Worm (Caenorhabditis elegans): ENCODE results near the gene C18H2.5.

C18H2.5 gene

ce11 chrIII:7722411-7722810 is 28.2 kb upstream of the C18H2.5 start:
- TF ChIP-seq unc-62 (GFP tag; optimal IDR thresholded peaks at IDR 0.05), result no peak

ce11 chrIII:7721513-7721912 is 27.3 kb upstream of the C18H2.5 start:
- TF ChIP-seq unc-62 (GFP tag; optimal IDR thresholded peaks at IDR 0.05), result no peak

- no peak for TF ChIP-seq unc-62 (GFP tag; optimal IDR thresholded peaks at IDR 0.05)
Measured at ce11 chrIII:7720861-7721260, 26.7 kb upstream of the C18H2.5 start.

- no peak for TF ChIP-seq unc-62 (GFP tag; optimal IDR thresholded peaks at IDR 0.05)
Measured at ce11 chrIII:7719364-7719936, 25.3 kb upstream of the C18H2.5 start, which contains the start of gene ncl-1. Gene ncl-1 (plus strand): TSS chrIII:7719729.

- no peak for TF ChIP-seq unc-62 (GFP tag; optimal IDR thresholded peaks at IDR 0.05)
Measured at ce11 chrIII:7718318-7718717, 24.1 kb upstream of the C18H2.5 start.

- no peak for TF ChIP-seq unc-62 (GFP tag; optimal IDR thresholded peaks at IDR 0.05)
Measured at ce11 chrIII:7716550-7716949, 22.4 kb upstream of the C18H2.5 start.

- TF ChIP-seq unc-62 (GFP tag; optimal IDR thresholded peaks at IDR 0.05), result no peak
Measured at ce11 chrIII:7711908-7712359, 17.8 kb upstream of the C18H2.5 start, which contains the start of gene C03B8.3. Gene C03B8.3 (plus strand): TSS chrIII:7712309.

- TF ChIP-seq unc-62 (GFP tag; optimal IDR thresholded peaks at IDR 0.05), result no peak
Measured at ce11 chrIII:7711495-7711894, 17.3 kb upstream of the C18H2.5 start.

ce11 chrIII:7710943-7711342 is 16.8 kb upstream of the C18H2.5 start:
- no peak for TF ChIP-seq unc-62 (GFP tag; optimal IDR thresholded peaks at IDR 0.05)

ce11 chrIII:7710066-7710465 is 15.9 kb upstream of the C18H2.5 start:
- no peak for TF ChIP-seq unc-62 (GFP tag; optimal IDR thresholded peaks at IDR 0.05)

ce11 chrIII:7709391-7709790 is 15.2 kb upstream of the C18H2.5 start, which contains the start of gene lin-13:
Gene lin-13 (minus strand): TSS chrIII:7709491.
- TF ChIP-seq unc-62 (GFP tag; optimal IDR thresholded peaks at IDR 0.05), result no peak

- no peak for TF ChIP-seq unc-62 (GFP tag; optimal IDR thresholded peaks at IDR 0.05)
Measured at ce11 chrIII:7703474-7703873, 9.3 kb upstream of the C18H2.5 start.

ce11 chrIII:7692287-7692686 is 1.9 kb downstream of the C18H2.5 start:
- no peak for TF ChIP-seq unc-62 (GFP tag; optimal IDR thresholded peaks at IDR 0.05)

ce11 chrIII:7672411-7672810 is 21.8 kb downstream of the C18H2.5 start:
- no peak for TF ChIP-seq unc-62 (GFP tag; optimal IDR thresholded peaks at IDR 0.05)

- TF ChIP-seq unc-62 (GFP tag; optimal IDR thresholded peaks at IDR 0.05), result no peak
Measured at ce11 chrIII:7665928-7666327, 28.2 kb downstream of the C18H2.5 start.

ce11 chrIII:7661978-7662377 is 32.2 kb downstream of the C18H2.5 start, which contains the start of gene lido-18:
Gene lido-18 (plus strand): TSS chrIII:7662278.
- no peak for TF ChIP-seq unc-62 (GFP tag; optimal IDR thresholded peaks at IDR 0.05)

ce11 chrIII:7661162-7661561 is 33.0 kb downstream of the C18H2.5 start:
- TF ChIP-seq unc-62 (GFP tag; optimal IDR thresholded peaks at IDR 0.05), result no peak

- no peak for TF ChIP-seq unc-62 (GFP tag; optimal IDR thresholded peaks at IDR 0.05)
Measured at ce11 chrIII:7659440-7659839, 34.7 kb downstream of the C18H2.5 start.

Data from whole organism, dauer.